Fruit fly (Drosophila melanogaster) whole organism, embryonic: ENCODE data around the gene Rhp.
A peak's percentile ranks its signal among the peaks of the same experiment; 100 is the strongest.

Experiments used
- CG10431 ChIP-seq: fragments of 200-800 bp; sonication (Bioruptor generic); optimal IDR thresholded peaks from 3 replicates; lab custom pipeline; 2018; ENCODE audit warnings: missing biosample characterization, mild to moderate bottlenecking, missing genetic modification characterization
- CG10543 ChIP-seq: fragments of 200-800 bp; sonication (Bioruptor generic); optimal IDR thresholded peaks from 3 replicates; lab custom pipeline; 2017; ENCODE audit warnings: missing biosample characterization, mild to moderate bottlenecking, missing genetic modification characterization, moderate library complexity
- CG11093 ChIP-seq: fragments of 200-800 bp; sonication (Bioruptor generic); IDR thresholded peaks from 3 replicates; pipeline ENCODE4 v1.3.6; 2022; ENCODE audit warnings: missing biosample characterization, missing genetic modification characterization
- CG11247 ChIP-seq: fragments of 200-800 bp; sonication (Bioruptor generic); IDR thresholded peaks from 2 replicates; pipeline ENCODE4 v1.3.6; 2022; ENCODE audit warnings: missing biosample characterization, missing genetic modification characterization
- CG12942 ChIP-seq: fragments of 200-800 bp; sonication (Bioruptor generic); optimal IDR thresholded peaks from 3 replicates; lab custom pipeline; 2016; ENCODE audit warnings: missing biosample characterization, missing genetic modification characterization
- CG13775 ChIP-seq: fragments of 200-800 bp; sonication (Bioruptor generic); optimal IDR thresholded peaks from 3 replicates; lab custom pipeline; 2017; ENCODE audit warnings: missing biosample characterization, mild to moderate bottlenecking, missing genetic modification characterization
- CG15696 ChIP-seq: fragments of 200-800 bp; sonication (Bioruptor generic); optimal IDR thresholded peaks from 2 replicates; lab custom pipeline; 2019; ENCODE audit warnings: missing biosample characterization, mild to moderate bottlenecking, missing genetic modification characterization, moderate library complexity
- CG18011 ChIP-seq: fragments of 200-800 bp; sonication (Bioruptor generic); optimal IDR thresholded peaks from 2 replicates; lab custom pipeline; 2017; ENCODE audit warnings: missing biosample characterization, missing genetic modification characterization, mild to moderate bottlenecking, moderate library complexity, missing genotype
- CG18764 ChIP-seq: fragments of 200-800 bp; sonication (Bioruptor generic); optimal IDR thresholded peaks from 3 replicates; lab custom pipeline; 2016; ENCODE audit warnings: missing biosample characterization, missing genetic modification characterization
- CG34224 ChIP-seq: fragments of 200-800 bp; sonication (Bioruptor generic); IDR thresholded peaks from 3 replicates; pipeline ENCODE4 v1.3.6; 2022; ENCODE audit warnings: missing biosample characterization, missing genetic modification characterization; ENCODE audit not compliant: partially characterized antibody
- CG3995 ChIP-seq: fragments of 200-800 bp; sonication (Bioruptor generic); optimal IDR thresholded peaks from 3 replicates; lab custom pipeline; 2016; ENCODE audit warnings: missing biosample characterization, missing genetic modification characterization
- CG7556 ChIP-seq: fragments of 200-800 bp; sonication (Bioruptor generic); optimal IDR thresholded peaks from 2 replicates; lab custom pipeline; 2017; ENCODE audit warnings: missing biosample characterization, mild to moderate bottlenecking, missing genetic modification characterization
- CG9727 ChIP-seq: fragments of 200-800 bp; sonication (Bioruptor generic); optimal IDR thresholded peaks from 3 replicates; lab custom pipeline; 2017; ENCODE audit warnings: missing biosample characterization, mild to moderate bottlenecking, missing genetic modification characterization
- CTCF ChIP-seq: fragments of 200-800 bp; sonication (Bioruptor generic); optimal IDR thresholded peaks from 2 replicates; lab custom pipeline; 2017; ENCODE audit warnings: missing biosample characterization, mild to moderate bottlenecking, missing genetic modification characterization, moderate library complexity
- D19B ChIP-seq: fragments of 200-800 bp; sonication (Bioruptor generic); optimal IDR thresholded peaks from 2 replicates; lab custom pipeline; 2017; ENCODE audit warnings: missing biosample characterization, mild to moderate bottlenecking, missing genetic modification characterization
- Dad ChIP-seq: fragments of 200-800 bp; sonication (Bioruptor generic); optimal IDR thresholded peaks from 3 replicates; lab custom pipeline; 2016; ENCODE audit warnings: missing biosample characterization, missing genetic modification characterization
- Dek ChIP-seq: fragments of 200-800 bp; sonication (Bioruptor generic); optimal IDR thresholded peaks from 3 replicates; lab custom pipeline; 2019; ENCODE audit warnings: missing biosample characterization, mild to moderate bottlenecking, missing genetic modification characterization, moderate library complexity
- Drgx ChIP-seq: fragments of 200-800 bp; sonication (Bioruptor generic); IDR thresholded peaks from 2 replicates; pipeline ENCODE4 v1.3.6; 2022; ENCODE audit warnings: missing biosample characterization, missing genetic modification characterization
- Eip74EF ChIP-seq, 2 experiments: fragments of 200-800 bp in 1 of 2; fragments of >200 bp in 1 of 2; sonication (Bioruptor generic) in 1 of 2; optimal IDR thresholded peaks; 2 replicates each; lab custom pipeline; 2017 to 2019; ENCODE audit warnings: missing biosample characterization in 2 of 2, missing genetic modification characterization in 2 of 2, mild to moderate bottlenecking in 1 of 2, moderate library complexity in 1 of 2
- Fer2 ChIP-seq: fragments of 200-800 bp; sonication (Bioruptor generic); optimal IDR thresholded peaks from 2 replicates; lab custom pipeline; 2018; ENCODE audit warnings: missing biosample characterization, mild to moderate bottlenecking, missing genetic modification characterization, moderate library complexity
- HLHmδ ChIP-seq: fragments of 200-800 bp; sonication (Bioruptor generic); optimal IDR thresholded peaks from 2 replicates; lab custom pipeline; 2018; ENCODE audit warnings: missing biosample characterization, mild to moderate bottlenecking, missing genetic modification characterization, moderate library complexity
- MBD-R2 ChIP-seq: fragments of 200-800 bp; sonication (Bioruptor generic); IDR thresholded peaks from 2 replicates; pipeline ENCODE4 v1.3.6; 2022; ENCODE audit warnings: missing biosample characterization, missing genetic modification characterization
- MESR4 ChIP-seq: fragments of 200-800 bp; sonication (Bioruptor generic); optimal IDR thresholded peaks from 2 replicates; lab custom pipeline; 2018; ENCODE audit warnings: missing biosample characterization, mild to moderate bottlenecking, missing genetic modification characterization, moderate library complexity
- MTF-1 ChIP-seq: fragments of 200-800 bp; sonication (Bioruptor generic); optimal IDR thresholded peaks from 2 replicates; lab custom pipeline; 2018; ENCODE audit warnings: missing biosample characterization, mild to moderate bottlenecking, missing genetic modification characterization, borderline replicate concordance
- NC2β ChIP-seq: fragments of 200-800 bp; sonication (Bioruptor generic); optimal IDR thresholded peaks from 2 replicates; lab custom pipeline; 2016; ENCODE audit warnings: missing biosample characterization, missing genetic modification characterization
- Oli ChIP-seq: fragments of 200-800 bp; sonication (Bioruptor generic); optimal IDR thresholded peaks from 2 replicates; lab custom pipeline; 2018; ENCODE audit warnings: missing biosample characterization, mild to moderate bottlenecking, missing genetic modification characterization, moderate library complexity
- Sry-β ChIP-seq: fragments of 200-800 bp; sonication (Bioruptor generic); optimal IDR thresholded peaks from 2 replicates; lab custom pipeline; 2018; ENCODE audit warnings: missing biosample characterization, mild to moderate bottlenecking, missing genetic modification characterization, moderate library complexity
- TFAM ChIP-seq: fragments of 200-800 bp; sonication (Bioruptor generic); optimal IDR thresholded peaks from 2 replicates; lab custom pipeline; 2017; ENCODE audit warnings: missing biosample characterization, missing genetic modification characterization, inconsistent platforms
- ato ChIP-seq: fragments of 200-800 bp; sonication (Bioruptor generic); IDR thresholded peaks from 2 replicates; pipeline ENCODE4 v1.3.6; 2022; ENCODE audit warnings: missing biosample characterization, missing genetic modification characterization; ENCODE audit not compliant: partially characterized antibody
- bbx ChIP-seq: fragments of 200-800 bp; sonication (Bioruptor generic); IDR thresholded peaks from 2 replicates; pipeline ENCODE4 v1.3.6; 2022; ENCODE audit warnings: missing biosample characterization, missing genetic modification characterization; ENCODE audit not compliant: partially characterized antibody
- bsh ChIP-seq, 2 experiments: fragments of 200-800 bp; sonication (Bioruptor generic); optimal IDR thresholded peaks; 2 replicates each; lab custom pipeline; 2017 to 2018; ENCODE audit warnings: mild to moderate bottlenecking in 2 of 2, missing biosample characterization in 2 of 2, missing genetic modification characterization in 2 of 2, moderate library complexity in 1 of 2
- disco-r ChIP-seq: fragments of 200-800 bp; sonication (Bioruptor generic); optimal IDR thresholded peaks from 2 replicates; lab custom pipeline; 2016; ENCODE audit warnings: missing biosample characterization, missing genetic modification characterization
- gro ChIP-seq: fragments of 200-800 bp; sonication (Bioruptor generic); optimal IDR thresholded peaks from 2 replicates; lab custom pipeline; 2016; ENCODE audit warnings: missing biosample characterization, missing genetic modification characterization
- gsb ChIP-seq: fragments of 200-800 bp; sonication (Bioruptor generic); IDR thresholded peaks from 2 replicates; pipeline ENCODE4 v1.3.6; 2022; ENCODE audit warnings: missing biosample characterization, missing genetic modification characterization
- kni ChIP-seq: fragments of 200-800 bp; sonication (Bioruptor generic); optimal IDR thresholded peaks from 3 replicates; lab custom pipeline; 2017; ENCODE audit warnings: mild to moderate bottlenecking, missing biosample characterization, missing genetic modification reagents, missing genetic modification characterization
- mirr ChIP-seq: fragments of 200-800 bp; sonication (Bioruptor generic); optimal IDR thresholded peaks from 3 replicates; lab custom pipeline; 2018; ENCODE audit warnings: missing biosample characterization, mild to moderate bottlenecking, missing genetic modification characterization
- nerfin-1 ChIP-seq: fragments of 200-800 bp; sonication (Bioruptor generic); optimal IDR thresholded peaks from 3 replicates; lab custom pipeline; 2019; ENCODE audit warnings: missing biosample characterization, mild to moderate bottlenecking, missing genetic modification characterization, moderate library complexity
- onecut ChIP-seq: fragments of 200-800 bp; sonication (Bioruptor generic); IDR thresholded peaks from 2 replicates; pipeline ENCODE4 v1.3.6; 2022; ENCODE audit warnings: missing biosample characterization, missing genetic modification characterization
- otp ChIP-seq: fragments of 200-800 bp; sonication (Bioruptor generic); IDR thresholded peaks from 3 replicates; pipeline ENCODE4, ENCODE4 v1.3.6; 2022; ENCODE audit warnings: missing biosample characterization, missing genetic modification characterization
- pb ChIP-seq: fragments of 200-800 bp; sonication (Bioruptor generic); optimal IDR thresholded peaks from 3 replicates; lab custom pipeline; 2016; ENCODE audit warnings: missing biosample characterization, missing genetic modification characterization
- phol ChIP-seq: fragments of 200-800 bp; sonication (Bioruptor generic); optimal IDR thresholded peaks from 3 replicates; lab custom pipeline; 2018; ENCODE audit warnings: missing biosample characterization, mild to moderate bottlenecking, missing genetic modification characterization, moderate library complexity
- shn ChIP-seq: fragments of 200-800 bp; sonication (Bioruptor generic); optimal IDR thresholded peaks from 3 replicates; lab custom pipeline; 2016; ENCODE audit warnings: missing biosample characterization, missing genetic modification characterization
- sr ChIP-seq: fragments of 200-800 bp; sonication (Bioruptor generic); IDR thresholded peaks from 3 replicates; pipeline ENCODE4 v1.3.6; 2022; ENCODE audit warnings: missing biosample characterization, missing genetic modification characterization
- sug ChIP-seq: fragments of 200-800 bp; optimal IDR thresholded peaks from 2 replicates; lab custom pipeline; 2019; ENCODE audit warnings: missing biosample characterization, mild to moderate bottlenecking, missing genetic modification characterization, moderate library complexity
- tap ChIP-seq: fragments of 200-800 bp; optimal IDR thresholded peaks from 3 replicates; lab custom pipeline; 2019; ENCODE audit warnings: missing biosample characterization, mild to moderate bottlenecking, missing genetic modification characterization, moderate library complexity
- tx ChIP-seq: fragments of 200-800 bp; sonication (Bioruptor generic); optimal IDR thresholded peaks from 2 replicates; lab custom pipeline; 2016; ENCODE audit warnings: missing biosample characterization, missing genetic modification characterization
- unpg ChIP-seq: fragments of 200-800 bp; sonication (Bioruptor generic); optimal IDR thresholded peaks from 3 replicates; lab custom pipeline; 2018; ENCODE audit warnings: missing biosample characterization, mild to moderate bottlenecking, missing genetic modification characterization, moderate library complexity
- zf30C ChIP-seq: fragments of 200-800 bp; sonication (Bioruptor generic); optimal IDR thresholded peaks from 3 replicates; lab custom pipeline; 2018; ENCODE audit warnings: missing biosample characterization, mild to moderate bottlenecking, missing genetic modification characterization

Rhp gene

dm6 chrX:15788235-15789187, at the start of gene Rhp (continued):
- TF ChIP-seq unpg (GFP tag; lab: Kevin White, UChicago) (peak; percentile 51), CG18764 (peak; percentile 17), CG10543 (GFP tag; lab: Kevin White, UChicago) (peak; percentile 56), Eip74EF (GFP tag; optimal IDR thresholded peaks at IDR 0.05; lab: Kevin White, UChicago) (peak in 1 of 2 experiments; percentile 17), Dad (no peak), Fer2 (peak; percentile 35), CG3995 (GFP tag; lab: Kevin White, UChicago) (peak; percentile 51), CTCF (GFP tag; lab: Kevin White, UChicago) (no peak), CG34224 (GFP tag; lab: Robert Waterston, UW) (peak; percentile 27; the same call in 1 of the 3 replicates), otp (GFP tag; lab: Robert Waterston, UW) (no peak), CG12942 (no peak), Sry-β (GFP tag; lab: Kevin White, UChicago) (peak; percentile 33), onecut (peak; percentile 49), MBD-R2 (GFP tag; lab: Robert Waterston, UW) (peak; percentile 7), CG11247 (GFP tag; lab: Robert Waterston, UW) (no peak), MESR4 (GFP tag; lab: Kevin White, UChicago) (peak; percentile 18), pb (GFP tag; lab: Kevin White, UChicago) (no peak), CG15696 (tag; lab: Kevin White, UChicago) (peak; percentile 75), kni (GFP tag; lab: Kevin White, UChicago) (peak; percentile 17), sr (GFP tag; lab: Robert Waterston, UW) (no peak), gro (GFP tag; lab: Kevin White, UChicago) (no peak), phol (tag; lab: Kevin White, UChicago) (no peak), HLHmδ (GFP tag; lab: Kevin White, UChicago) (peak; percentile 5), MTF-1 (GFP tag; lab: Kevin White, UChicago) (peak; percentile 83), sug (tag; lab: Kevin White, UChicago) (no peak), CG11093 (GFP tag; lab: Robert Waterston, UW) (no peak), CG10431 (GFP tag; lab: Kevin White, UChicago) (peak; percentile 55), D19B (GFP tag; lab: Kevin White, UChicago) (no peak), CG13775 (GFP tag; lab: Kevin White, UChicago) (no peak), bbx (GFP tag; lab: Robert Waterston, UW) (peak; percentile 50; the same call in 1 of the 2 replicates), nerfin-1 (tag; lab: Kevin White, UChicago) (peak; percentile 49), Dek (tag; lab: Kevin White, UChicago) (no peak), disco-r (GFP tag; lab: Kevin White, UChicago) (no peak), CG7556 (GFP tag; lab: Kevin White, UChicago) (peak; percentile 12), TFAM (GFP tag; lab: Kevin White, UChicago) (no peak), CG9727 (GFP tag; lab: Kevin White, UChicago) (peak; percentile 36), tap (peak; percentile 69), gsb (GFP tag; lab: Robert Waterston, UW) (no peak), ato (no peak), CG18011 (GFP tag; lab: Kevin White, UChicago) (no peak), mirr (GFP tag; lab: Kevin White, UChicago) (peak; percentile 30), tx (GFP tag; lab: Kevin White, UChicago) (no peak), shn (no peak), Oli (tag; lab: Kevin White, UChicago) (peak; percentile 16), Drgx (GFP tag; lab: Robert Waterston, UW) (peak; percentile 6; the same call in 1 of the 2 replicates), NC2β (GFP tag; lab: Kevin White, UChicago) (no peak), zf30C (GFP tag; lab: Kevin White, UChicago) (no peak), bsh (GFP tag; optimal IDR thresholded peaks at IDR 0.05; lab: Kevin White, UChicago) (peak in 1 of 2 experiments; percentile 65)
